Worm (Caenorhabditis elegans) whole organism, dauer: ENCODE results near the gene gly-1.
"Not testable (repeated sequence)": the region's sequence is repeated elsewhere in the genome, so short reads cannot be mapped to it uniquely, and the experiment has no call there.

ENCODE experiments used
- unc-62 ChIP-seq: sonication (generic microtip); optimal IDR thresholded peaks from 2 replicates; lab custom pipeline; 2017; ENCODE audit warnings: missing biosample characterization, missing genetic modification reagents, missing genetic modification characterization

Gene gly-1

DNA sequence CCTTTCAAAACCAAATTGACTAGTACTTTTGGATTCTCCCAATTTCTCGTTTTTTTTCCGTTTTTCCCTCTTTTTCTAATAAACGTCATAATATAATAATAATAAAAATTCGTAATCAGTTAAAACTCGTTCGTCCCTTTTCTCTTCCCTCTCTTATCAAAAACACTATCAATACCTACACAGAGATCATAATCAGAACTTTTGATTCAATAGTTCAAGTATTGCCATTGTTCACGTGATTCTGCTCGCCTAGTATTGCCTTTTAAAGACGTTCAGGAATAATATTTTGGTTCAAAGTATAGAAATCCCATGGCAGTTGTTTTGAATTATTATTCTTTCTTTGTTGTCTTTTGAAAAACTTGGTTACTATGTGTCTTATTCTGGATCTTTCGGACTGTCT lies 22.7 kb upstream of the gly-1 start:
- no peak for TF ChIP-seq unc-62

DNA sequence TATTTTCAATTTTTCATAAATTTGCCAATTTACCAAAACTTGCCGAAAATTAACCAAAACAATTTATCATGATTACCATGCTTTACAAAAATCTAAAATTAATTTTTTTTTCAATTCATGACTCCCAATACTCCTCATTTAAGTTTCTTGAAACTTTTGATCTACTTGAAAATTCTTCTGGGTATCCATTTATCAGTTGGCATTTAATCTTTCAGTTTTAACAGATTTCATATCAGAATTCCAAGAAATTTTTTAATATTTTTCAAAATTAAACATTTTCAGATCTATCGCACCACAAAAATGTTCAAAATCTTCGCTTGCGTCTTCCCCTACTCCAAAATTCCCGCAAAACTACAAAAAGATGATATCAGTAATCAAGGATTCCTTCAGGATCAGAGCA lies 21.9 kb upstream of the gly-1 start, which contains the start of gene Y19D2B.2:
Gene Y19D2B.2, plus strand, starts transcription at position 301 of the 400 bp plus-strand sequence.
- no peak for TF ChIP-seq unc-62

DNA sequence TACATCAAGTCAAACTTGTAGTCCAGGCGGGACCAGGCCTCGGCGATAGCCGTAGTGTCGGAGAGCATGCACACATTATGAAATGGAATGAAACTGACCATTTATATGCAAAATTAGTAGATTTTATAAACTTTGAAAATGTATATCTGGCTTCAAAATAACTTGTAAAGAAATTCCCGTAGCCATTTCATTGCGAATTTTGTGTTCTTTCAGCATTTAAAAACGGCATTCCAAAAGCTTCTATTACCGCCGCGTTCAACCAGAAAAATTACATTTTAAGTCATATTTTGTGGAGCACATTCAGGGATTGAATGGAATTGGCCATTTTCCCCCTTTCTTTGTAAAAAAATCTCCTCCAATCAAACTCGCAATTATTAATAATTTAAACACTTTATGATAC lies 20.9 kb upstream of the gly-1 start, which contains the start of gene Y19D2B.1:
Gene Y19D2B.1, minus strand, starts transcription at position 101 of the 400 bp plus-strand sequence.
- TF ChIP-seq unc-62 = not testable (repeated sequence)

DNA sequence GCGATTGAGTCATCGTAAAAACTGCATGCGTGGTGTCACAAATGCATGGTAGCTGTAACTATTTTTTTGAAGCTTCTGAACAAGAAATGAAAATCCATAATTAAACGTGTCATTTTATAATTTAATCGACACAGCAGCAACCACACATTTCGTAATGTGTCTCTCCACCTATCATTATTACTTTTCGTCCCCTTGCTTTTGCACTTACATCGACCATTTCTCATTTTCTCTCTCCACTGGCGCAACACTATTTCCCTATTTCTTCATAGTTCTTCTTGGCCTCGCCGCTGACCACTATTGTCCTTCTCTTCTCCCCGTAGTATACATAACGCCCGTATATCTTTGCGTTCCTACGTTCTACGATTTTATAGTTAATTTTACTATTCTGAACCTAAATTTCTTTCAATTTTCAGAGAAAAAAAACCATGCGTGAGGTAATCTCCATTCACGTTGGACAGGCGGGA lies 16.3 kb upstream of the gly-1 start, which contains the start of gene tba-4:
Gene tba-4, plus strand, starts transcription at position 414 of the 464 bp plus-strand sequence.
- no peak for TF ChIP-seq unc-62

DNA sequence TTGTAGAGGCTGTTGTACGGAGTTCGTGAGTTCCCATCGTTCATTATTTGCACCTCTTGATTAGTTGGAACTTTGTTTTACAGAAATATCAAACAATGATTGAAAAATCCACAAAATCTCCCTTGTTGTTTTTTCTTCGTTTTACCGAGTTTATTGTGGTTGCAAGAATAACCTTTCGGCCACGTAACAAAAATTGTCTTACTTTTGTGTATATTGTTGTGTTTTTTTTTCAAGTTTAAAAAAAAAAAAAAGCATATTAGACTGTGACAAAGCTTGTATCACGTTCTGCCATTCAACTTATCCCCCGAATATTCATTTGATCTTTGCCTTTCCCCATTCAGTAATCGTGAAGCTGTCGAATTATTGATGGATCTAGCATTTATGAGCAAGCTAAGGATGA lies 15.2 kb upstream of the gly-1 start, which contains the start of gene F44F4.10:
Gene F44F4.10, minus strand, starts transcription at position 101 of the 400 bp plus-strand sequence.
- TF ChIP-seq unc-62 = no peak

DNA sequence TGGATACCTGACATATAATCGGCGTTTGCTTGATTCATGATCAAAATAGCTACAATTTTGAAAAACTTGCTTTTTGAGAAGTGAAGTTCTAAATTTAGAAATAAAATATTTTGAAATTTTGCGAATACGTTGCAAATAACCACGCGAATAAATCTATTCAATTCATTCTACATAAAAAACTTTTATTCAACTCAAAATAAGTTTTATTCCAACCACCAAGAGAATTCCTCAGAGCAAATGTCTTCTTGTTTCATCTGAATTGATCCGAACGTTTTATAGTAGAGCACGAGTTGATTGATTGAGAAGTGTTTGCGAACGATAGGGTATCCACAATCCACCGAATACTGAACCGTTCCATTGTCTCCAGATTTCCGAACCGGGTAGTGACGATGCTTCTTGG lies 13.7 kb upstream of the gly-1 start, which contains the start of gene F44F4.9:
Gene F44F4.9, minus strand, starts transcription at position 101 of the 400 bp plus-strand sequence.
- TF ChIP-seq unc-62 = no peak

DNA sequence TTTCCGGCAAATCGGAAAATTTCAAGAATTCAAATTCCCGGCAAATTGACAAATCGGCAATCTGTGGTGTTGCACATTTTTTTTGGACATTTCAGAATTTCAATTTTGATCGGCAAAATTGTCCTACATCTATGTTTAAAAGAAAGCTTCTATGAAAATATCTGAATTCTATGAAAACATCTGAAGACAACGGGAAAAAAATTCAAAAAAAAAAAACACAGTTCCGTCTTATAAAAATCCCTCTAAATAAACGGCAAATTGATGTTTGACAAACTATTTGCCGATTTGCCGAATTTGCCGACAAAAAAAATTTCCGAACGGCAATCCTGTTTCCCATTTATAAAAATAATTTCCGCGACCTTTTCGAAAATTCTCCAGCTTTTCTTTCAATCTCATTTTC lies 12.4 kb upstream of the gly-1 start, which contains the start of gene F44F4.15:
Gene F44F4.15, plus strand, starts transcription at position 301 of the 400 bp plus-strand sequence.
- TF ChIP-seq unc-62 = no peak

DNA sequence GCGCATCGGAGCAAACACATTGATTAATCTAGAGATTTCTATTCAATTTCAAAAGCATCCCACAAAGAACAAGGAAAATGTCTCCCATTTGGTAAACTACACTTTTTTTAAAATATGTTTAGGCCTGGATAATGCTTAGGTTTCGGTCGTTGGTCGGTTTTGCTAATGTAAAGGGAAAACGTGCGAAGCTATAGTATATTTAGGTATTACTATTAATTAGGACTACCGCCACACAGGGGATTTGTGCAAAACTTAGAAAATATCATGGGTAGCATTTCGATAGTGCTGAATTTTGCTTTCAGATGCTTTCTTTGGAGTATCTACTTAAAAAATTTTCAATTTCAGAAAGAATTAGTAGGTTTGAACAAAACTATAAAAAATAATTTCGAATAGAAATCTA lies 11.0 kb upstream of the gly-1 start:
- TF ChIP-seq unc-62 = no peak

DNA sequence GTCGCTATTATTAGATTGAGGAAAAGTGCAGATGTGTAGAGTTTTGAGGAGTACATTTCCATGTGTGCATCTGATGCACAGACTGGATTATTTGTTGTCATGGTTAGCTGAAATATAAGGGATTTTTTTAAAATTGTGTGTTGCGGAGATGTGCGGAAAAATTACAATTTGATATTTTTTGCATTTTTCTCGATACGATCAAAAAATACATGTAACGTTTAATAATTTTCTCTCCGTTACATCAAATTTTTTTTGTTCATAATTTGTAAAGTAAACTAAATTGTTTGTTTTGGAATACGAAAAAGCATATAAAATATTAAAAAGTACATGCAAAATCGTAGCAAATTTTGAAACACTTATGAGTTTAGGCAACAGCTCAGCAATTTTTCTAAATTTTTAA lies 8.2 kb upstream of the gly-1 start, which contains the start of gene sra-11:
Gene sra-11, minus strand, starts transcription at position 101 of the 400 bp plus-strand sequence.
- TF ChIP-seq unc-62 = no peak

DNA sequence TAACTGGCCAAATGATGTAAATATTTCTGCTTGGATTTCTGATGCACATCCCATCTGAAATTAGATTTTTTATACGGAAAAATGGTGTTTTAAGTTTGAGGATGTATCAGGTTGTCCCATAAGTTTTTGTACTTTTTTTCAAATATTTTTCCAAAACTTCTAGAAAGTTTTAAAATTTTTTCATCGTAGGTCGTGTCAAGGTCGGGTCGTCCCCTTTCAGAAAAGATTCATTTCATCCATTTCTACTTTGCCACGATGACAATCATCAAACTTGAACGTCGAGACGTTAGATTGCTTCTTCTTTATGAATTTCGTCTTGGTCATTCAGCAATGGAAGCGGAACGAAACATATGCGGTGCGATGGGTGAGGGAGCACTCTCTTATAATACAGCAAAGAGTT lies 2.4 kb upstream of the gly-1 start, which contains the start of gene sra-12:
Gene sra-12, minus strand, starts transcription at position 101 of the 400 bp plus-strand sequence.
- not testable (repeated sequence) for TF ChIP-seq unc-62

DNA sequence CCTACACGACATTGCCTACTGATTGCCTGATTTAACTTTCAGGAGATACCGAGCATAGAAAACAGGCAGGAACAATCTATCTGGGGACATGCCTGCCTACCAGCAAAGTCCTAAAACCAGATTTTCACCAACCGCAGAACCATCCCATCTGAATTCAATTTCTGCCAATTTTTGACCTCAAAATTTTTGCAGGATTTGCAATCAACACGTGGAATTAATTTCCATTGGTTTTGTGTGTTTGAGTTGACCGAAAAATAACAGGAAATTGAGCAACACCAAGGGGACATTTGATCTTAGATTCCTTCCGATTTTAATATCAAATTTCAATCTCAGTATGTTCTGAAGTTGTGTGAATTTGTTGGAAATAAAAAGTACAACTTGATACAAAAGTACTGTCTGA lies 3.0 kb downstream of the gly-1 start:
- TF ChIP-seq unc-62 = no peak

DNA sequence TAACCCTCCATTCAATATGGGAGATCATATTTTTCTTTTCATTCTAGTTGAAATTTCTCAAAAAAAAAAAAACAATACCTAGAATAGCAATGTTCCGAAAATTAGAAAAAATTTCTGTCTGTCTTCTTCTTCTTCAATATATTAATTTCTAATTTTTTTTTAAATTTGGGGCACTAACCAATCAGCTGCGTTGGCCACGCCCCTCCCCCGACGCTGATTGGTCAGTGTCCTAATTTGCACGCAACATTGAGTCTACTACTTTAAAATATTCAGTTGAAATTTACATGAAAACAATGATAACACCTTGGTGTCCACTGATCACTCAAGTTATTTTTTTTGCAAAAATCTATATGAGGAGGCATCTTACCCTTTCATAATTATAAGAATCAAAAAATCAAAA lies 6.0 kb downstream of the gly-1 start:
- TF ChIP-seq unc-62 = no peak

DNA sequence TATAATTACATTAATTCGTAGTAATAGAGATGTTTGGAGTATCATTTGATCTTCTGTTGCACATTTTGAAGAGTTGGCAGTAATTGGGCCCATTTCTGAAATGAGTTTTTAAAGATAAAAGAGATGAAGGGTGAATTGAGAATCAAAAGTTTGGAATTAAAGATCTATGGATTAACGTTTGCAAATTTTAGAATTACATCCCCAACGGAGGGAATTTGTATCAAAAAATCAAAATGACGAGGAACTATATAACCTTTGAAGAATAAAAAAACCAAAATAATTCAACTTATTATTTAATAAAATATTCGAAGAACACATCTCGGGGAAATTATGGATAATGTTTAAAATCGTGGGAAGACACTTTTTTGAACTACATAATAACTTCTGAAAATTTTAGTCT lies 7.0 kb downstream of the gly-1 start, which contains the start of gene sra-10:
Gene sra-10, minus strand, starts transcription at position 101 of the 400 bp plus-strand sequence.
- TF ChIP-seq unc-62 = no peak

DNA sequence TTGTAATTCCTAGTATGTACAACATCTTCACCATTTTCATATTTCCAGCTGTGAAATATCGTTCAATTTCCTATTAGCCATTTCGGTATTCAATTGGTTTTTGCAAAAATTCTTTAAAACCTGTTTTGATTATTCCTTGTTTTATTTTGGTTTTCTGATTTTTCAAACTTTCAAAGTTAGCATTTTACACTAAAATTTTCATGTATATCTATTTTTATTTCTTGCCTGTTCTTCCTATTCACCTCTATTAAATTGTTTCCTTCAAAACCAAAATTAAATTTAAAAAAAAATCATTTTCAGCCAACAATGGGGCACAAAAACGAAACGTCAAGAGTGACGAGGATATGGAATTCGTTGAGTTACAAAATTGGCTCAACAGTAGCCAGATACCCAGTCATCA lies 13.0 kb downstream of the gly-1 start, which contains the start of gene ptr-8:
Gene ptr-8, plus strand, starts transcription at position 301 of the 400 bp plus-strand sequence.
- TF ChIP-seq unc-62 = no peak

DNA sequence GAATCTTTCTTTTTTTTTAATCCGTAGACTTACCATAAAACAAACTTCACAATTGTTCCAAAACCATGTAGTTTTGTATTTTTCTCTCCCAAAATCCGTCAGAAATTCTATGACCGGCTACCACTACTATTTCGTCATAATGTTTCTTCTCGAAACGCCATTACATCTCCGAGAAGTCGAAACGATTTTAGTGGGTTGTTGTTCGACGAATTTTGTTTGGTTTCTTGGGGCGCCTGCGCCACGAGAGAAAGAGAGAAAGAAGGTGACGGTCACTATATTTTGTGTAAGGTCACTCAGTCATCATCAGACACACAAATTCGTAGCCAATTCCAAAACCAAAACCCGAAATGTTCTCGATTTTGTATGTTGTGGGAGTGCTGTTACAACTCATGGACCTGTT lies 14.9 kb downstream of the gly-1 start:
- TF ChIP-seq unc-62 = no peak

DNA sequence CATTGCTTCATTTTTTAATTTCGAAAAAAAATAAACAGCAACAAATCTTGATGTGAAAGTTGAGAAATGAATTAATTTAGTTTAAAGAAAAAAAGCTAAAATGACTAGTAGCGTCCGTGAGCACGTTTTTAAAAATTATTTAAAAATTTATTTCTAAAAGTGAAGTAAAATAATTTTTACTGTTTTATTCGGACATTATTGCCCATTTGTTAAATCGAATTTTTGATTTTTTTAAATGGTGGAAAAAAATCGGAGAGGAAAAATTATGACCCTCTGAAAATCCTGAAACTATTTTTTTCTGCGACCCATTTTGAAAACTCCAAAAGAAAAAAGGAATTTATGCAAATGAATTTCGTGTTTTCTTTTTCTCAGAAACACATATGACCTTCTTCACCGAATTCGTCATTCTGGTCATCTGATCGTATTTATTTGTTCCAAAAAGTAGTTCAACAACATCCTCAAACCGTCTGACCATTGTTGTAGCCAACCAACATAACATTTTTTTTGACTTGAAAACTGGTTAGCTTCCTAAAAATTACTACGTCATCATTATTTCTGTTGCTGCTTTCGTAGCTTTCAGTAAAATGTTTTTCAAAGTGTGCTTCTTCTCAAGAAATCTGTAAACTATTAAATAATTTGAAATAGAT lies 16.0 kb downstream of the gly-1 start, which contains the start of gene F44F4.3:
Gene F44F4.3, minus strand, starts transcription at position 51 of the 647 bp plus-strand sequence.
- TF ChIP-seq unc-62 = no peak

DNA sequence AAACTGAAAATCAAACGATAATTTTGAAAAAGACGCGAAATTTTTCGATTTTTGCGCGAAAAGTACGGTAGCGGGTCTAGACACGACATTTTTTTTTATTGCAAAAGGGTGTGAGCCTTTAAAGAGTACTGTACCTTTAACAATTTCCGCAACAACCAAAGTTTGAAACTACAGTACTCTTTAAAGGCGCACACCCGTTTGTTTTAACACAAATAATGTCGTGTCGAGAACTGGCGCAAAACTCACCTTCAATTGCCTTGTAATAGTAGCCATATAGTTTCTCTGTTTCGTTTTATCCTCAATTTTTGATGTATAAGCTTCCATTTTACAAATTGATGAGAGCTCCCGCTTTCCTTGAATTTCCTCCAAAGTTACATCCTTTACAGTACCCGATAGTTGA lies 16.8 kb downstream of the gly-1 start:
- TF ChIP-seq unc-62 = no peak

DNA sequence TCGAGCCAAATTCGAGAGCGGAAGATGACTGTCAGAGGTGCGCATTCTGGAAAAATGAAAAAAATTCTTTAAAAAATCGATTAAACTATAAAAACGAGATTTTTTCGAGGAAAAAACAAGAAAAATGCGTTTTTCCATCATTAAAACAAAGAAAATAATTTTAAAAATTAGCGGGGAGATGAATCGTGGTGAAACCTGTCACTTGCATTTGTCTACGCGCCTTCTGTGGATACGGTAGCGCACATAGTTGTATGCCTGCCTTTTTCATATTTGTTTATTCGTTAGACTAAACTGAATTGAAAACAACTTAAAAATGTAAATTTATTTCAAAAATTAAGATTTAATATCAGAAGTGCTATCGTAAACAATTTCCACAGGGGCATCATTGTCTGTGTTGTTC lies 17.6 kb downstream of the gly-1 start, which contains the start of gene egg-3:
Gene egg-3, minus strand, starts transcription at position 46 of the 400 bp plus-strand sequence.
- TF ChIP-seq unc-62 = no peak
